Worm (Caenorhabditis elegans): ENCODE data around the gene sms-5.

- no peak for TF ChIP-seq nhr-237 (tag; optimal IDR thresholded peaks at IDR 0.05)
- no peak for TF ChIP-seq lin-39 (tag; optimal IDR thresholded peaks at IDR 0.05)
Observed at ce11 chrII:460835-461234, 34.4 kb upstream of the sms-5 start, which contains the start of gene W10D9.3.

Measured in whole organism, L2 larva.